Worm (Caenorhabditis elegans) whole organism, L4 larva: ENCODE measurements around the gene vdac-1.

Source experiments
- F37D6.2 ChIP-seq: sonication (generic microtip); optimal IDR thresholded peaks from 2 replicates; lab custom pipeline; 2016; ENCODE audit warnings: mild to moderate bottlenecking, missing genetic modification characterization, missing compliant biosample characterization
- F49E8.2 ChIP-seq: sonication (generic microtip); optimal IDR thresholded peaks from 2 replicates; lab custom pipeline; 2016; ENCODE audit warnings: missing compliant biosample characterization, mild to moderate bottlenecking, missing genetic modification characterization, borderline replicate concordance
- R02D3.7 ChIP-seq: fragments of 150-350 bp; sonication (generic microtip); optimal IDR thresholded peaks from 3 replicates; lab custom pipeline; 2014; ENCODE audit warnings: missing biosample characterization, missing genetic modification characterization
- T20F7.1 ChIP-seq: fragments of 200-800 bp; sonication (Bioruptor generic); optimal IDR thresholded peaks from 2 replicates; lab custom pipeline; 2018; ENCODE audit warnings: mild to moderate bottlenecking, missing genetic modification characterization, missing compliant biosample characterization
- ZK337.2 ChIP-seq: fragments of 200-800 bp; sonication (Bioruptor generic); IDR thresholded peaks from 2 replicates; pipeline ENCODE4 v1.3.6; 2022; ENCODE audit warnings: missing genetic modification reagents, missing genetic modification characterization, missing compliant biosample characterization
- aha-1 ChIP-seq: fragments of 150-350 bp; peaks from one replicate; lab custom pipeline; 2014; ENCODE audit warnings: missing biosample characterization, missing genetic modification characterization
- aly-2 ChIP-seq: sonication (generic microtip); optimal IDR thresholded peaks from 2 replicates; lab custom pipeline; 2018; ENCODE audit warnings: missing biosample characterization, missing genetic modification characterization
- attf-4 ChIP-seq: sonication (generic microtip); optimal IDR thresholded peaks from 3 replicates; lab custom pipeline; 2017; ENCODE audit warnings: missing biosample characterization, missing genetic modification characterization
- ceh-20 ChIP-seq: fragments of 200-800 bp; sonication (Bioruptor generic); IDR thresholded peaks from 2 replicates; pipeline ENCODE4 v1.3.6; 2022; ENCODE audit warnings: missing genetic modification reagents, missing genetic modification characterization, missing compliant biosample characterization
- ceh-28 ChIP-seq: fragments of 150-350 bp; optimal IDR thresholded peaks from 2 replicates; lab custom pipeline; 2014; ENCODE audit warnings: missing biosample characterization, missing genetic modification reagents, missing genetic modification characterization
- ceh-62 ChIP-seq: sonication (generic microtip); optimal IDR thresholded peaks from 2 replicates; lab custom pipeline; 2017; ENCODE audit warnings: missing biosample characterization, missing genetic modification characterization
- ceh-82 ChIP-seq: sonication (generic microtip); optimal IDR thresholded peaks from 2 replicates; lab custom pipeline; 2017; ENCODE audit warnings: missing biosample characterization, missing genetic modification characterization
- daf-16 ChIP-seq, 3 experiments: sonication (generic microtip); optimal IDR thresholded peaks; 2 replicates each; lab custom pipeline; 2016 to 2017; ENCODE audit warnings: missing genetic modification characterization in 3 of 3, missing genetic modification reagents in 3 of 3, mild to moderate bottlenecking in 2 of 3, missing compliant biosample characterization in 2 of 3, missing biosample characterization in 1 of 3, moderate library complexity in 1 of 3
- daf-8 ChIP-seq: fragments of 200-800 bp; sonication (Bioruptor generic); IDR thresholded peaks from 2 replicates; pipeline ENCODE4 v1.3.6; 2022; ENCODE audit warnings: missing genetic modification characterization, missing compliant biosample characterization
- dmd-6 ChIP-seq: fragments of 200-800 bp; sonication (Bioruptor generic); IDR thresholded peaks from 2 replicates; pipeline ENCODE4 v1.3.6; 2022; ENCODE audit warnings: missing genetic modification reagents, missing genetic modification characterization, missing compliant biosample characterization
- dmd-8 ChIP-seq: fragments of 200-800 bp; sonication (Bioruptor generic); IDR thresholded peaks from 2 replicates; pipeline ENCODE4 v1.3.6; 2022; ENCODE audit warnings: missing genetic modification characterization, missing compliant biosample characterization
- dmd-9 ChIP-seq: fragments of 200-800 bp; sonication (Bioruptor generic); IDR thresholded peaks from 2 replicates; pipeline ENCODE4 v1.3.6; 2022; ENCODE audit warnings: missing genetic modification reagents, missing genetic modification characterization, missing compliant biosample characterization
- duxl-1 ChIP-seq: sonication (generic microtip); optimal IDR thresholded peaks from 2 replicates; lab custom pipeline; 2016; ENCODE audit warnings: mild to moderate bottlenecking, missing genetic modification characterization, moderate library complexity, missing compliant biosample characterization; ENCODE audit not compliant: poor library complexity
- dve-1 ChIP-seq: sonication (generic microtip); optimal IDR thresholded peaks from 2 replicates; lab custom pipeline; 2017; ENCODE audit warnings: antibody characterized with exemption, mild to moderate bottlenecking, missing genetic modification characterization, missing compliant biosample characterization; ENCODE audit not compliant: insufficient read depth
- fos-1 ChIP-seq: fragments of 150-350 bp; optimal IDR thresholded peaks from 2 replicates; lab custom pipeline; 2014; ENCODE audit warnings: missing biosample characterization, missing genetic modification characterization
- hlh-11 ChIP-seq: fragments of 200-800 bp; sonication (Bioruptor generic); optimal IDR thresholded peaks from 2 replicates; lab custom pipeline; 2018; ENCODE audit warnings: mild to moderate bottlenecking, missing genetic modification characterization, missing compliant biosample characterization
- jun-1 ChIP-seq: fragments of 150-350 bp; optimal IDR thresholded peaks from 2 replicates; lab custom pipeline; 2014; ENCODE audit warnings: missing biosample characterization, missing genetic modification reagents, missing genetic modification characterization
- lin-1 ChIP-seq: fragments of 200-800 bp; sonication (Bioruptor generic); IDR thresholded peaks from 2 replicates; pipeline ENCODE4 v1.3.6; 2022; ENCODE audit warnings: missing genetic modification reagents, missing genetic modification characterization, missing compliant biosample characterization
- lin-13 ChIP-seq: fragments of 150-350 bp; optimal IDR thresholded peaks from 2 replicates; lab custom pipeline; 2014; ENCODE audit warnings: missing biosample characterization, missing genetic modification reagents, missing genetic modification characterization
- lin-38 ChIP-seq: fragments of 200-800 bp; sonication (Bioruptor generic); IDR thresholded peaks from 2 replicates; pipeline ENCODE4 v1.3.6; 2022; ENCODE audit warnings: missing genetic modification reagents, missing genetic modification characterization, missing compliant biosample characterization
- lin-39 ChIP-seq: fragments of 150-350 bp; optimal IDR thresholded peaks from 2 replicates; lab custom pipeline; 2014; ENCODE audit warnings: missing biosample characterization, missing genetic modification reagents, missing genetic modification characterization
- lsy-2 ChIP-seq, 2 experiments: fragments of 150-350 bp in 1 of 2; sonication (generic microtip) in 1 of 2; optimal IDR thresholded peaks; 2 replicates each; lab custom pipeline; 2014 to 2017; ENCODE audit warnings: missing biosample characterization in 2 of 2, missing genetic modification characterization in 2 of 2
- madf-5 ChIP-seq, 2 experiments: fragments of 200-800 bp; sonication (Bioruptor generic); IDR thresholded peaks; 2 replicates each; pipeline ENCODE4 v1.3.6; 2022; ENCODE audit warnings: missing compliant biosample characterization in 2 of 2, missing genetic modification characterization in 2 of 2
- mdt-29 ChIP-seq: fragments of 200-800 bp; sonication (Bioruptor generic); IDR thresholded peaks from 2 replicates; pipeline ENCODE4 v1.3.6; 2022; ENCODE audit warnings: missing genetic modification reagents, missing genetic modification characterization, missing compliant biosample characterization
- mep-1 ChIP-seq: fragments of 150-350 bp; sonication (generic microtip); optimal IDR thresholded peaks from 3 replicates; lab custom pipeline; 2014; ENCODE audit warnings: missing biosample characterization, missing genetic modification characterization
- mxl-3 ChIP-seq: fragments of 200-800 bp; sonication (Bioruptor generic); optimal IDR thresholded peaks from 2 replicates; lab custom pipeline; 2018; ENCODE audit warnings: mild to moderate bottlenecking, missing genetic modification characterization, missing compliant biosample characterization
- nhr-102 ChIP-seq: sonication (generic microtip); optimal IDR thresholded peaks from 2 replicates; lab custom pipeline; 2016; ENCODE audit warnings: mild to moderate bottlenecking, missing genetic modification characterization, moderate library complexity, missing compliant biosample characterization
- nhr-28 ChIP-seq: fragments of 150-350 bp; optimal IDR thresholded peaks from 2 replicates; lab custom pipeline; 2014; ENCODE audit warnings: missing biosample characterization, missing genetic modification characterization
- nhr-41 ChIP-seq: fragments of 200-800 bp; sonication (Bioruptor generic); IDR thresholded peaks from 2 replicates; pipeline ENCODE4 v1.3.6; 2022; ENCODE audit warnings: missing genetic modification reagents, missing genetic modification characterization, missing compliant biosample characterization
- nhr-48 ChIP-seq: sonication (generic microtip); optimal IDR thresholded peaks from 2 replicates; lab custom pipeline; 2016; ENCODE audit warnings: mild to moderate bottlenecking, missing genetic modification characterization, missing compliant biosample characterization
- nhr-76 ChIP-seq: fragments of 150-350 bp; optimal IDR thresholded peaks from 2 replicates; lab custom pipeline; 2014; ENCODE audit warnings: missing biosample characterization, missing genetic modification characterization
- nhr-77 ChIP-seq: fragments of 150-350 bp; optimal IDR thresholded peaks from 2 replicates; lab custom pipeline; 2014; ENCODE audit warnings: missing biosample characterization, missing genetic modification characterization
- php-3 ChIP-seq: fragments of 200-800 bp; sonication (Bioruptor generic); IDR thresholded peaks from 2 replicates; pipeline ENCODE4 v1.3.6; 2022; ENCODE audit warnings: missing genetic modification reagents, missing genetic modification characterization, missing compliant biosample characterization
- pqm-1 ChIP-seq: sonication (generic microtip); optimal IDR thresholded peaks from 2 replicates; lab custom pipeline; 2017; ENCODE audit warnings: missing biosample characterization, missing genetic modification characterization
- rbr-2 ChIP-seq: sonication (generic microtip); optimal IDR thresholded peaks from 2 replicates; lab custom pipeline; 2016; ENCODE audit warnings: missing genotype, missing genetic modification characterization, missing compliant biosample characterization
- set-16 ChIP-seq: fragments of 200-800 bp; sonication (Bioruptor generic); IDR thresholded peaks from 2 replicates; pipeline ENCODE4 v1.3.6; 2022; ENCODE audit warnings: missing genetic modification reagents, missing genetic modification characterization, missing compliant biosample characterization
- snpc-1.2 ChIP-seq: fragments of 200-800 bp; sonication (Bioruptor generic); IDR thresholded peaks from 2 replicates; pipeline ENCODE4 v1.3.6; 2022; ENCODE audit warnings: missing genetic modification reagents, missing genetic modification characterization, missing compliant biosample characterization
- spr-3 ChIP-seq: fragments of 200-800 bp; sonication (Bioruptor generic); optimal IDR thresholded peaks from 2 replicates; lab custom pipeline; 2018; ENCODE audit warnings: mild to moderate bottlenecking, missing genetic modification characterization, missing compliant biosample characterization
- unc-39 ChIP-seq: sonication (generic microtip); optimal IDR thresholded peaks from 2 replicates; lab custom pipeline; 2017; ENCODE audit warnings: missing biosample characterization, missing genetic modification characterization
- vab-7 ChIP-seq: fragments of 200-800 bp; sonication (Bioruptor generic); IDR thresholded peaks from 2 replicates; pipeline ENCODE4 v1.3.6; 2022; ENCODE audit warnings: missing genetic modification reagents, missing genetic modification characterization, missing compliant biosample characterization
- zfp-3 ChIP-seq: fragments of 200-800 bp; sonication (Bioruptor generic); conservative IDR thresholded peaks from 2 replicates; pipeline ENCODE4 v1.3.6; 2022; ENCODE audit warnings: missing genetic modification reagents, missing genetic modification characterization, missing compliant biosample characterization
- zip-11 ChIP-seq: fragments of 200-800 bp; sonication (Bioruptor generic); IDR thresholded peaks from 2 replicates; pipeline ENCODE4 v1.3.6; 2022; ENCODE audit warnings: missing genetic modification characterization, missing compliant biosample characterization

vdac-1 gene

DNA sequence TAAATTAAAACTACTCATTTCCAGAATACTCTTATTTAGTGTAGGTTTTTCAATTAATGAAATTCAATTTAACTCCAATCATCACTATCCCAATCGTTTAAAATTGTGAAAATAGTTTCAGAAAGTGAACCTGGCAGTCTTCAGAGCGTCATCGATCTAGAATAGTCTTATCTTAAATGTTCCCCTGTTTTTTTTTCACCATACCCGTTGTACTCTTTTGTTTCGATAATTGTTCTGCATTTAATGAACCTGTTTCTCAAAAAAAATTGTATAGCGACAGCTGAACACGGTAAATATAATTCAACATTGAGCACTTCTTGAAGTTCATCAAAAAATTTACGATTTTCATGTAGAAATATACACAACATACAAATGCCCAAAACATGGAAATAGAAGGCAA lies 43.6 kb upstream of the vdac-1 start:
- TF ChIP-seq fos-1 (no peak), attf-4 (no peak), daf-16 (GFP tag; optimal IDR thresholded peaks at IDR 0.05; lab: Kevin White, UChicago) (no peak), daf-16 (tag; optimal IDR thresholded peaks at IDR 0.05; lab: Kevin White, UChicago) (peak; percentile 30), aha-1 (tag; lab: Kevin White, UChicago) (peak; percentile 83), lin-38 (peak; percentile 41), T20F7.1 (peak; percentile 30), zfp-3 (0 out of 2 replicates have a peak, but pooled peaks have one; percentile 24)

DNA sequence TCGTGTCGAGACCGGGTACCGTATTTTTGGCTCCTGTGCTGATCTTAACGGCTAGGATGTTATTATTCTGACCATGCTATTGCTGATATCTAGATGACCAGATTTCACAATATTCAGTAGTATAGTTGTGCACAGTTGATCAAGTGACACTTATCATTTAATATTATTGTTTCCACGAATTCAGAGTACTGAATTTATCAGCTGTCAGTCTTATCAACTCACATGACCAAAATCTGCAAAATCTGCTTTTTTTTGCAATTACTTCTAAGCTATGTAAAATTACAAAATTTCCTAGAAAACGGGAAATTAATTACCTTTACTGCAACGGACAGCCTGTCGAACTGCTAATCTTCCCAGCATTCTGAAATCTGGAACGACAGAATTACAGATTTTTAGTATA lies 42.8 kb upstream of the vdac-1 start, which contains the start of gene pam-1:
TSS of gene pam-1 (minus strand) at position 368 of the 400 bp plus-strand sequence.
- TF ChIP-seq ZK337.2 (GFP tag; lab: Robert Waterston, UW) (no peak), ceh-62 (tag; lab: Kevin White, UChicago) (no peak), F49E8.2 (tag; lab: Kevin White, UChicago) (peak; percentile 49), aly-2 (tag; lab: Kevin White, UChicago) (no peak), daf-16 (GFP tag; optimal IDR thresholded peaks at IDR 0.05; lab: Kevin White, UChicago) (no peak), daf-16 (tag; optimal IDR thresholded peaks at IDR 0.05; lab: Kevin White, UChicago) (peak; percentile 64), set-16 (GFP tag; lab: Robert Waterston, UW) (no peak), mdt-29 (GFP tag; lab: Robert Waterston, UW) (no peak), dmd-9 (no peak), dmd-6 (GFP tag; lab: Robert Waterston, UW) (peak; percentile 25; the same call in 1 of the 2 replicates), php-3 (GFP tag; lab: Robert Waterston, UW) (0 out of 2 replicates have a peak, but pooled peaks have one; percentile 29), dve-1 (peak; percentile 43), zfp-3 (no peak), nhr-76 (tag; lab: Kevin White, UChicago) (no peak), lin-1 (GFP tag; lab: Robert Waterston, UW) (no peak), hlh-11 (peak; percentile 3), ceh-28 (tag; lab: Kevin White, UChicago) (no peak)

DNA sequence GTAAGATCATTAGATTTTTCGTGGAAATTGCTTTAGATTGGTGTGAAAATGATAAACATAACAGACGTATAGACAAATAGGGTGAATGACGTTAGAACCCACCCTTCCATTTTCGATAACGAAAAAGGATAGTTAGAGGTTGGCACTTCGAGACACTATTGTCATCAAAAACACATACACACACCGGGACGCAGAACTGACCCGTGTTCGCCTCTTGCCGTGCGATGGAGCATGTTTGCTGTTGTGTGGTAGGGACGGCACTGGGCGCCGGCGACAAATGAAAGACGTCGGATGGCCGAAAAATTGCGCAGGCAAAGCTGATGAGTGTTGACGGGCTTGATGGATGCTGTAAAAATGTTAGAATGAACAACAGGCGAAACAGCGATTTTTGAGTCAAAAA lies 42.2 kb upstream of the vdac-1 start:
- peak; percentile 20 for TF ChIP-seq nhr-48 (tag; lab: Kevin White, UChicago)
- no peak for TF ChIP-seq daf-8 (GFP tag; lab: Robert Waterston, UW)
- no peak for TF ChIP-seq F37D6.2
- no peak for TF ChIP-seq R02D3.7
- TF ChIP-seq lin-13 (GFP tag; lab: Kevin White, UChicago), result peak; percentile 29
- peak; percentile 19 for TF ChIP-seq nhr-77 (tag; lab: Kevin White, UChicago)
- peak; percentile 60 for TF ChIP-seq lin-1 (GFP tag; lab: Robert Waterston, UW)
- TF ChIP-seq spr-3 (GFP tag; lab: Kevin White, UChicago), result no peak
- no peak for TF ChIP-seq zip-11 (GFP tag; lab: Robert Waterston, UW)
- TF ChIP-seq duxl-1, result no peak
- TF ChIP-seq unc-39 (tag; lab: Kevin White, UChicago), result no peak
- peak; percentile 42 for TF ChIP-seq pqm-1 (tag; lab: Kevin White, UChicago)
- TF ChIP-seq lin-39, result no peak
- TF ChIP-seq mep-1 (tag; lab: Kevin White, UChicago), result peak; percentile 68
- peak; percentile 65; the same call in 1 of the 2 replicates for TF ChIP-seq nhr-41
- TF ChIP-seq madf-5 (GFP tag; IDR thresholded peaks at IDR 0.05; lab: Robert Waterston, UW), result 0 out of 4 replicates have a peak, but pooled peaks of 1 of the 2 experiments have one; percentile 70
- TF ChIP-seq ceh-28 (tag; lab: Kevin White, UChicago), result no peak
- 0 out of 2 replicates have a peak, but pooled peaks have one; percentile 23 for TF ChIP-seq vab-7 (GFP tag; lab: Robert Waterston, UW)
- peak in 1 of 2 experiments; percentile 48 for TF ChIP-seq lsy-2 (tag; optimal IDR thresholded peaks at IDR 0.05; lab: Kevin White, UChicago)
- peak; percentile 25 for TF ChIP-seq nhr-102 (tag; lab: Kevin White, UChicago)
- TF ChIP-seq ceh-82 (tag; lab: Kevin White, UChicago), result no peak
- peak; percentile 2 for TF ChIP-seq rbr-2 (tag; lab: Kevin White, UChicago)
- TF ChIP-seq nhr-28 (tag; lab: Kevin White, UChicago), result peak; percentile 70
- TF ChIP-seq dmd-8 (GFP tag; lab: Robert Waterston, UW), result no peak
- TF ChIP-seq dmd-6 (GFP tag; lab: Robert Waterston, UW), result peak; percentile 81
- TF ChIP-seq hlh-11, result peak; percentile 79
- no peak for TF ChIP-seq ceh-20
- no peak for TF ChIP-seq jun-1
- TF ChIP-seq zfp-3, result no peak
- TF ChIP-seq aha-1 (tag; lab: Kevin White, UChicago), result peak; percentile 50
- TF ChIP-seq dve-1, result peak; percentile 61
- peak; percentile 74 for TF ChIP-seq mxl-3 (GFP tag; lab: Kevin White, UChicago)
- TF ChIP-seq snpc-1.2 (GFP tag; lab: Robert Waterston, UW), result no peak
